Worm (Caenorhabditis elegans): ENCODE measurements around the gene nck-1.

DNA sequence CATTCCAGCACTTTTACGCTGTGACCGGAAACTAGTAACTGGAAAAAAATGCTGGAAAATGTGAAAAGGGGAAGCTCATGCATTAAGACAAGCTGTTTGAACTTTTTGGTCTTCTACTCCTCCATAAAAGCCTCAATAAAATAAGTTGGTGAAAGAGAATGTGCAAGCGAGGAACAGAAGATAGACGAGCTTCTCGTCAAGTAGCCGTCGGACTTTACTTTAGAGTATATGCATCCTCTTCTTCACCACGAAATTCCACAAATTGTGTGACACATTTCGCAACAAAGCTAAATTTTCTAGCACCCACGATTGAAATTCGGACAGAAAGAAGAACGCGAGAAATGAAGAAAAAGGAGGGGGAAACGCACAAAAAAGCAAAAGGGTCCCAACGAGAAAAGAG lies 6.7 kb upstream of the nck-1 start:
- TF ChIP-seq sea-1 (GFP tag; conservative IDR thresholded peaks at IDR 0.05) (no peak), ama-1 (optimal IDR thresholded peaks at IDR 0.05) (no peak), aly-1 (tag; optimal IDR thresholded peaks at IDR 0.05) (no peak), F13C5.2 (tag; optimal IDR thresholded peaks at IDR 0.05) (no peak), hmbx-1 (tag; optimal IDR thresholded peaks at IDR 0.05) (no peak), tra-4 (tag; optimal IDR thresholded peaks at IDR 0.05) (no peak), flt-1 (GFP tag; IDR thresholded peaks at IDR 0.05) (no peak), ets-7 (tag; optimal IDR thresholded peaks at IDR 0.05) (no peak), hmg-4 (GFP tag; optimal IDR thresholded peaks at IDR 0.05) (no peak), hnd-1 (tag; optimal IDR thresholded peaks at IDR 0.05) (no peak)
